Worm (Caenorhabditis elegans): ENCODE measurements around the gene lips-12.

Gene lips-12

ce11 chrII:1088527-1089230 lies 25.4 kb downstream of the lips-12 start:
- TF ChIP-seq lin-38 (GFP tag; IDR thresholded peaks at IDR 0.05) (0 out of 2 replicates have a peak, but pooled peaks have one; percentile 25), nhr-77 (tag; optimal IDR thresholded peaks at IDR 0.05) (no peak)

ce11 chrII:1086479-1086878 lies 27.6 kb downstream of the lips-12 start:
- TF ChIP-seq madf-9 (GFP tag; conservative IDR thresholded peaks at IDR 0.05): no peak
- TF ChIP-seq hlh-30 (tag; optimal IDR thresholded peaks at IDR 0.05; ENCODE audit: insufficient read depth): peak; percentile 31
- TF ChIP-seq rbr-2 (tag; optimal IDR thresholded peaks at IDR 0.05): no peak
- TF ChIP-seq F44E2.7 (GFP tag; IDR thresholded peaks at IDR 0.05): no peak
- no peak for TF ChIP-seq nhr-11 (tag; optimal IDR thresholded peaks at IDR 0.05)
- TF ChIP-seq Y5F2A.4 (GFP tag; optimal IDR thresholded peaks at IDR 0.05): no peak
- no peak for TF ChIP-seq zip-11 (GFP tag; IDR thresholded peaks at IDR 0.05)
- TF ChIP-seq ceh-32 (tag; optimal IDR thresholded peaks at IDR 0.05; ENCODE audit: poor library complexity): no peak
- TF ChIP-seq F26F4.8 (GFP tag; conservative IDR thresholded peaks at IDR 0.05): no peak
- no peak for TF ChIP-seq T26A8.4 (GFP tag; IDR thresholded peaks at IDR 0.05)
- TF ChIP-seq zfp-3 (GFP tag; conservative IDR thresholded peaks at IDR 0.05): no peak
- TF ChIP-seq mdl-1 (tag; optimal IDR thresholded peaks at IDR 0.05): peak in 1 of 2 experiments; percentile 40

ce11 chrII:1085546-1085945 lies 28.5 kb downstream of the lips-12 start:
- TF ChIP-seq lin-1 (GFP tag; IDR thresholded peaks at IDR 0.05) (no peak), nhr-25 (tag; optimal IDR thresholded peaks at IDR 0.05; ENCODE audit: borderline replicate concordance, insufficient read depth) (no peak), egl-27 (tag; optimal IDR thresholded peaks at IDR 0.05) (no peak), lin-38 (GFP tag; IDR thresholded peaks at IDR 0.05) (no peak), aly-2 (tag; optimal IDR thresholded peaks at IDR 0.05) (no peak), nhr-76 (tag; optimal IDR thresholded peaks at IDR 0.05) (no peak), attf-4 (tag; optimal IDR thresholded peaks at IDR 0.05) (no peak), F10B5.3 (tag; optimal IDR thresholded peaks at IDR 0.05) (no peak), ama-1 (optimal IDR thresholded peaks at IDR 0.05) (no peak), mes-2 (tag; optimal IDR thresholded peaks at IDR 0.05; ENCODE audit: poor library complexity, severe bottlenecking) (no peak), lin-39 (tag; optimal IDR thresholded peaks at IDR 0.05) (no peak), nhr-41 (GFP tag; IDR thresholded peaks at IDR 0.05) (no peak)

ce11 chrII:1084899-1085298 lies 29.1 kb downstream of the lips-12 start:
- no peak for TF ChIP-seq ceh-44 (GFP tag; IDR thresholded peaks at IDR 0.05)
- no peak for TF ChIP-seq jun-1 (tag; optimal IDR thresholded peaks at IDR 0.05)
- TF ChIP-seq zfp-2 (tag; optimal IDR thresholded peaks at IDR 0.05): no peak
- TF ChIP-seq T20F7.1 (GFP tag; optimal IDR thresholded peaks at IDR 0.05): no peak
- TF ChIP-seq mep-1 (tag; optimal IDR thresholded peaks at IDR 0.05): peak; percentile 26
- TF ChIP-seq tra-1 (GFP tag; IDR thresholded peaks at IDR 0.05): no peak
- TF ChIP-seq nhr-11 (tag; optimal IDR thresholded peaks at IDR 0.05): peak; percentile 66
- TF ChIP-seq egl-43 (GFP tag; IDR thresholded peaks at IDR 0.05): no peak
- no peak for TF ChIP-seq spr-1 (tag; optimal IDR thresholded peaks at IDR 0.05)
- TF ChIP-seq hlh-30 (tag; optimal IDR thresholded peaks at IDR 0.05; ENCODE audit: insufficient read depth): peak; percentile 59
- TF ChIP-seq lin-13 (GFP tag; optimal IDR thresholded peaks at IDR 0.05): no peak
- TF ChIP-seq dve-1 (tag; optimal IDR thresholded peaks at IDR 0.05; ENCODE audit: insufficient read depth): peak; percentile 65
- no peak for TF ChIP-seq ceh-20 (GFP tag; IDR thresholded peaks at IDR 0.05)
- TF ChIP-seq F37D6.2 (tag; optimal IDR thresholded peaks at IDR 0.05): peak; percentile 20
- TF ChIP-seq nhr-10 (tag; optimal IDR thresholded peaks at IDR 0.05): no peak
- TF ChIP-seq unc-62 (GFP tag; optimal IDR thresholded peaks at IDR 0.05 in 1 of 2): peak in 1 of 2 experiments; percentile 34
- no peak for TF ChIP-seq unc-62 (tag; optimal IDR thresholded peaks at IDR 0.05)
- no peak for TF ChIP-seq gei-8 (GFP tag; optimal IDR thresholded peaks at IDR 0.05)
- peak; percentile 41; the same call in 1 of the 2 replicates for TF ChIP-seq hmg-1.1 (GFP tag; IDR thresholded peaks at IDR 0.05)
- TF ChIP-seq fkh-10 (GFP tag; optimal IDR thresholded peaks at IDR 0.05): peak; percentile 69
- TF ChIP-seq madf-5 (GFP tag; IDR thresholded peaks at IDR 0.05): no peak
- peak in 1 of 2 experiments; percentile 57 for TF ChIP-seq lsy-2 (tag; optimal IDR thresholded peaks at IDR 0.05)
- TF ChIP-seq hlh-11 (tag; optimal IDR thresholded peaks at IDR 0.05): peak; percentile 54
- no peak for TF ChIP-seq nhr-28 (tag; optimal IDR thresholded peaks at IDR 0.05)
